Fruit fly (Drosophila melanogaster): ENCODE results near the gene dpr11.

dm6 chr3R:6527208-6527607 lies 65.9 kb downstream of the dpr11 start, which contains the start of gene CG15185:
- no peak for TF ChIP-seq CG8632 (GFP tag; optimal IDR thresholded peaks at IDR 0.05)
- TF ChIP-seq OdsH (GFP tag; optimal IDR thresholded peaks at IDR 0.05) = no peak
- TF ChIP-seq CG34406 (GFP tag; optimal IDR thresholded peaks at IDR 0.05) = no peak
- no peak for TF ChIP-seq Sox14 (GFP tag; optimal IDR thresholded peaks at IDR 0.05)
- no peak for TF ChIP-seq topi (GFP tag; optimal IDR thresholded peaks at IDR 0.05)
- TF ChIP-seq CG11902 (GFP tag; optimal IDR thresholded peaks at IDR 0.05) = no peak
- no peak for TF ChIP-seq Sox102F (GFP tag; optimal IDR thresholded peaks at IDR 0.05)
- no peak for TF ChIP-seq Hr38 (GFP tag; optimal IDR thresholded peaks at IDR 0.05)
- no peak for TF ChIP-seq Ets21C (GFP tag; optimal IDR thresholded peaks at IDR 0.05)
- TF ChIP-seq CG32006 (GFP tag; optimal IDR thresholded peaks at IDR 0.05) = no peak
